Worm (Caenorhabditis elegans) whole organism, young adult: ENCODE measurements around the gene ceh-63.

Experiments
- F57C9.4 ChIP-seq: sonication (generic microtip); optimal IDR thresholded peaks from 2 replicates; lab custom pipeline; 2017; ENCODE audit warnings: mild to moderate bottlenecking, missing genetic modification characterization, missing compliant biosample characterization
- ccch-3 ChIP-seq: fragments of 200-800 bp; sonication (Bioruptor generic); optimal IDR thresholded peaks from 2 replicates; lab custom pipeline; 2018; ENCODE audit warnings: mild to moderate bottlenecking, missing genetic modification characterization, missing compliant biosample characterization
- ets-4 ChIP-seq: fragments of 200-800 bp; sonication (Bioruptor generic); optimal IDR thresholded peaks from 2 replicates; lab custom pipeline; 2018; ENCODE audit warnings: mild to moderate bottlenecking, missing genetic modification characterization, missing compliant biosample characterization
- lag-1 ChIP-seq: fragments of 200-800 bp; sonication (Bioruptor generic); IDR thresholded peaks from 2 replicates; pipeline ENCODE4 v1.3.6; 2022; ENCODE audit warnings: missing genetic modification reagents, missing genetic modification characterization, missing compliant biosample characterization
- lin-26 ChIP-seq: fragments of 200-800 bp; sonication (Bioruptor generic); IDR thresholded peaks from 2 replicates; pipeline ENCODE4 v1.3.6; 2022; ENCODE audit warnings: missing genetic modification reagents, missing genetic modification characterization, missing compliant biosample characterization
- pha-4 ChIP-seq: fragments of 150-350 bp; sonication (generic microtip); optimal IDR thresholded peaks from 2 replicates; lab custom pipeline; 2014; ENCODE audit warnings: missing biosample characterization, missing genetic modification reagents, missing genetic modification characterization
- rpc-1 ChIP-seq, 2 experiments: fragments of 150-350 bp in 1 of 2; sonication (generic microtip) in 1 of 2; optimal IDR thresholded peaks; 2 replicates each; lab custom pipeline; 2014 to 2018; ENCODE audit warnings: missing biosample characterization in 1 of 2, missing genetic modification characterization in 1 of 2, missing genetic modification reagents in 1 of 2, missing genotype in 1 of 2
- sea-2 ChIP-seq: fragments of 200-800 bp; sonication (Bioruptor generic); IDR thresholded peaks from 2 replicates; pipeline ENCODE4 v1.3.6; 2022; ENCODE audit warnings: missing genetic modification characterization, missing compliant biosample characterization
- snpc-4 ChIP-seq, 5 experiments: fragments of 150-350 bp in 1 of 5; sonication (generic microtip) in 4 of 5; optimal IDR thresholded peaks; 2 replicates each; lab custom pipeline; 2014 to 2018; ENCODE audit warnings: missing genetic modification characterization in 5 of 5, missing biosample characterization in 3 of 5, antibody characterized with exemption in 2 of 5, mild to moderate bottlenecking in 2 of 5, missing compliant biosample characterization in 2 of 5, missing genotype in 2 of 5, moderate library complexity in 2 of 5, missing genetic modification reagents in 1 of 5
- tbp1 ChIP-seq: fragments of 200-800 bp; sonication (Bioruptor generic); optimal IDR thresholded peaks from 2 replicates; lab custom pipeline; 2018; ENCODE audit warnings: mild to moderate bottlenecking, missing genetic modification characterization, missing compliant biosample characterization
- ztf-18 ChIP-seq: sonication (generic microtip); optimal IDR thresholded peaks from 2 replicates; lab custom pipeline; 2016; ENCODE audit warnings: missing genotype, mild to moderate bottlenecking, missing genetic modification characterization, missing compliant biosample characterization

DNA sequence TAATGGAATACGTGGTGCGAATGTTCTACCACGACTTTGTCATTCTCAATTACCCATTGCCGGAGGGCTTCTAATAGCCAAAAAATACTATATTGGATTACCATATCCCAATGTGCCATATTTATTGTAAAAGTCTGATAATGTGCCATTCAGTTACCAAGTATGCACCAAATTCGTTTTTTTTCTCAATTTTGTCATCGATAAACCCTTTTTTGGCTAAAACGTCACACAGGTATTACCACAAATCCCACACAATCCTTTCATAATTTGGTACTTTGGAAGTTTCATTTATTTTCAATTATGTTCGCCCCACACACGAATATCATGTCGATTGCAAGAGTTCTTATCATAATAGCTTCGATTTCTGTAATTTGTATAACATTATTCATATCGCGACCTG, 45.8 kb downstream of the ceh-63 start, which contains the start of gene vep-2:
- TF ChIP-seq sea-2 (GFP tag; lab: Robert Waterston, UW), result no peak
- TF ChIP-seq ccch-3, result no peak
- TF ChIP-seq pha-4 (tag; lab: Kevin White, UChicago), result no peak
- no peak for TF ChIP-seq F57C9.4
- no peak for TF ChIP-seq rpc-1 (optimal IDR thresholded peaks at IDR 0.05; lab: Kevin White, UChicago)
- no peak for TF ChIP-seq rpc-1 (tag; optimal IDR thresholded peaks at IDR 0.05; lab: Kevin White, UChicago)
- TF ChIP-seq lin-26, result no peak
- no peak for TF ChIP-seq lag-1 (GFP tag; lab: Robert Waterston, UW)
- TF ChIP-seq snpc-4 (GFP tag; optimal IDR thresholded peaks at IDR 0.05; lab: Kevin White, UChicago), result no peak
- no peak for TF ChIP-seq snpc-4 (tag; optimal IDR thresholded peaks at IDR 0.05; lab: Kevin White, UChicago)
- no peak for TF ChIP-seq tbp1
- no peak for TF ChIP-seq ets-4 (GFP tag; lab: Kevin White, UChicago)
- no peak for TF ChIP-seq ztf-18
